Worm (Caenorhabditis elegans): Measurements from ENCODE around the gene R04A9.7.

The R04A9.7 gene

DNA sequence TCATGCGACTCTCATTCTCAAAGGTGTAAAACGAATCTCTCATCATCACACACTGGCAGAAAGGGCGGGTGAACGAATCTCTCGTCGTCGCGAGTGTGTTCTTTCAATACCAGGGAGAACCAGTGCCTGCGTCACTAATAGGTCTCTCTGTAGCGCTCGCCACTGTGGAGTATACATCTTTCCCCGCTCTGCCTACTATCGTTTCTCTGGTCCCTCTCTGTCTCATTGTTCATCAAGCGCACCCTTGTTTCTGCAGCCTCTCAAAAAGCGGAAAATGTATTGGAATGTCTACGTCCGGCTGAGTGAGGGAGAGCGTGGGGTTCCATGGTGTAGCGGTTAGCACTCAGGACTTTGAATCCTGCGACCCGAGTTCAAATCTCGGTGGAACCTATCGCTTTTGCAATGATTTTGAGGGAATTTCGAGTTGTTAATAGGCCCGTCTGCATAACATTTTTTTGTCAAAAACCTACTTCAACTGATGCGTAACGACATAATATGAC, 15.4 kb upstream of the R04A9.7 start (continued):
- TF ChIP-seq saeg-2 (GFP tag; IDR thresholded peaks at IDR 0.05) = no peak
- peak; percentile 70 for TF ChIP-seq lin-29 (GFP tag; IDR thresholded peaks at IDR 0.05)
- TF ChIP-seq hif-1 (tag; optimal IDR thresholded peaks at IDR 0.05) = peak; percentile 43 to 44
- peak; percentile 95 for TF ChIP-seq nhr-77 (tag; optimal IDR thresholded peaks at IDR 0.05)

DNA sequence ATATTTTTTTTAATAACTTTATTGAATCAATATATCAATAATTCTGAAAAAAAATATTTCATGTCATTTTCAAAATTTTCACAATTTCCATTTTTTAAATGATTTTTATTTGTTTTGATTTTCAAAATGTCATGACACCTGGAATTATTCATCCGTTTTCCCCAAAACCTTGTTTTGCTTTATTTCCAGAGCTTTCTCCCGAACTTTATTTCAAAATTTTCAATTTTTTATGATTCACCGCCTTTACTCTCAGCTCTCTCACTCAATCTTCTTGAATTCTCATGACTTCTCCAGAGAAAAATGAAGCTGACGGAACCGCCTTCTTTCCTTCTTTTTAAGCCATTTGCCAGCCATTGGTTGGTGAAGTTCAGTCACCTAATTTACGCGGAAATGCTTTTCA, 9.9 kb upstream of the R04A9.7 start, which contains the start of gene R04A9.1:
R04A9.1 (plus strand) TSS at position 301 of the 400 bp plus-strand sequence.
- TF ChIP-seq egl-27 (tag; optimal IDR thresholded peaks at IDR 0.05) (no peak), dmd-8 (GFP tag; IDR thresholded peaks at IDR 0.05) (no peak), Y5F2A.4 (GFP tag; optimal IDR thresholded peaks at IDR 0.05) (no peak), lin-15B (tag; optimal IDR thresholded peaks at IDR 0.05) (no peak)

DNA sequence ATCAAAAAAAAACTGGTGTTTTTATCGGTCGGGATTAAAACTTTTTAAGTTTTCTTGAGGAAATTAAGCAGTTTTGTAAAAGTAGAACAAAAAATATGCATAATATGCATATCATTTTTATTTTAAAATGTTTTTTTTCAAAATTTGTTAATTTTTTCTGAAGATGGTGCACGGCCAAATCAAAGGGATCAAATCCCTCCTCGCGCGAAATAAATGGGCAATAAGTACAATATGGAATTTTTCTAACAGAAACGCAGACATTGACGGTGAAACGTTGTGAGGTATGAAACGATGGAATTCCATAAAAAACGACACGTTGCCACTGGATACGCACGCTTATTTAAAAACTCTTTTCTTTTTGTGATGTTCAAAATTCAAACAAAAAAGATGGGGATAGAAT, 8.3 kb upstream of the R04A9.7 start:
- TF ChIP-seq dmd-9 (GFP tag; IDR thresholded peaks at IDR 0.05) = no peak
- no peak for TF ChIP-seq unc-62 (GFP tag; optimal IDR thresholded peaks at IDR 0.05 in 1 of 2)
- no peak for TF ChIP-seq unc-62 (tag; optimal IDR thresholded peaks at IDR 0.05)
- no peak for TF ChIP-seq nhr-111 (GFP tag; optimal IDR thresholded peaks at IDR 0.05)
- TF ChIP-seq duxl-1 (tag; optimal IDR thresholded peaks at IDR 0.05; ENCODE audit: poor library complexity) = peak; percentile 67
- peak; percentile 34; the same call in 1 of the 2 replicates for TF ChIP-seq hmg-1.1 (GFP tag; IDR thresholded peaks at IDR 0.05)
- TF ChIP-seq set-16 (GFP tag; IDR thresholded peaks at IDR 0.05) = no peak
- TF ChIP-seq daf-12 (tag; optimal IDR thresholded peaks at IDR 0.05) = no peak
- TF ChIP-seq dve-1 (tag; optimal IDR thresholded peaks at IDR 0.05; ENCODE audit: insufficient read depth) = peak; percentile 12
- no peak for TF ChIP-seq nhr-48 (tag; optimal IDR thresholded peaks at IDR 0.05)

DNA sequence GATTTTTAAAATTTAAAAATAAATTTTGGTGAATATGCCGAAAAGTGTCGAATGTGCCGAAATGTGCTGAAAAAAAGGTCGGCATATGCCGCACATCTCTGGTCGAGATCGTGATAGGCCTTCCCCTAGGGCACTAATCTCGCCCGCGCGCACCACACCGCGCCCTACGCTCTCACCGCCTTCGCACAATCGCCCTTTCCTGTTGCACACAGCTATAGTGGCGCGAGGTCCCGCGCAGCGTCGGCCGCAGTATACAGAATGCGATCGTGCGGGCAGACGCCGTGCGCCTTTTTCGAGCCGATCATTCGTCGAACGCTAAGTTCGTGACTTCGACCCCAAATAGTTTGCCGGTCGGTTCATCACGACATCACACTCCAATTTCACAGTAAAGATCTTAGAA, 4.8 kb upstream of the R04A9.7 start:
- TF ChIP-seq nhr-237 (tag; optimal IDR thresholded peaks at IDR 0.05) (no peak), fkh-10 (GFP tag; optimal IDR thresholded peaks at IDR 0.05) (no peak), zag-1 (tag; optimal IDR thresholded peaks at IDR 0.05) (no peak), rbr-2 (tag; optimal IDR thresholded peaks at IDR 0.05) (no peak), D1046.2 (GFP tag; IDR thresholded peaks at IDR 0.05) (no peak), Y105C5A.15 (GFP tag; IDR thresholded peaks at IDR 0.05) (no peak), ztf-7 (tag; optimal IDR thresholded peaks at IDR 0.05) (no peak), daf-16 (GFP tag; optimal IDR thresholded peaks at IDR 0.05) (no peak), daf-16 (tag; optimal IDR thresholded peaks at IDR 0.05) (no peak), nhr-25 (tag; optimal IDR thresholded peaks at IDR 0.05; ENCODE audit: borderline replicate concordance, insufficient read depth) (no peak), nhr-10 (tag; optimal IDR thresholded peaks at IDR 0.05) (no peak), nhr-6 (tag; optimal IDR thresholded peaks at IDR 0.05) (no peak), nhr-28 (tag; optimal IDR thresholded peaks at IDR 0.05) (no peak), unc-39 (tag; optimal IDR thresholded peaks at IDR 0.05) (no peak), set-16 (GFP tag; IDR thresholded peaks at IDR 0.05) (peak; percentile 82), aha-1 (tag) (peak; percentile 61), lin-15B (tag; optimal IDR thresholded peaks at IDR 0.05) (no peak)

DNA sequence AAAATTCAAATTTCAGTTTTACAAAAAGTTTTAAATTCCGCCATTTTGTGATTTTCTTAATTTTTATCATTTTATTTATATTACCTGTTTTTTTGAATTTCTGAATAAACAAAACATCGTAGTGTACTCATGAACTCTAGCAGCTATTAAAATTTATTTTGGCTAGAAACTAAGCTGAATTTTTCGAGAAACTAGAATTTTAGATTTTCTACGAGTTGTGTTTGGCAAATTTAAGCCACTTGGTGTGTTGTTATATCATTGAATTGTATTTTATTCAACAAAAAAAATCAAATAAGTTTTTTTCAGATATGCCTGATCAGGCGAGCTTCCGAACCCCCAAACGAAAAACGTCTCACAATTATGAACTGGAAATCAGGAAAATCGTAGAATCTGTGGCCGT, 2.6 kb upstream of the R04A9.7 start, which contains the start of gene R04A9.6:
R04A9.6 (plus strand) TSS at position 301 of the 400 bp plus-strand sequence.
- TF ChIP-seq Y75B8A.6 (GFP tag; IDR thresholded peaks at IDR 0.05) (no peak), zag-1 (tag; optimal IDR thresholded peaks at IDR 0.05) (no peak), aha-1 (tag) (peak; percentile 73), nhr-25 (tag; optimal IDR thresholded peaks at IDR 0.05; ENCODE audit: borderline replicate concordance, insufficient read depth) (no peak), nhr-77 (tag; optimal IDR thresholded peaks at IDR 0.05) (no peak)
